Fruit fly (Drosophila melanogaster) whole organism, embryonic: Measurements from ENCODE around the gene CG14851.
A peak's percentile ranks its signal among the peaks of the same experiment; 100 is the strongest.

Experiments used
- Adf1 ChIP-seq: fragments of 200-800 bp; sonication (Bioruptor generic); IDR thresholded peaks from 2 replicates; pipeline ENCODE4 v1.3.6; 2022; ENCODE audit warnings: missing biosample characterization, missing genetic modification characterization
- Aef1 ChIP-seq: fragments of 200-800 bp; sonication (Bioruptor generic); IDR thresholded peaks from 3 replicates; pipeline ENCODE4 v1.3.6; 2022; ENCODE audit warnings: missing biosample characterization, missing genetic modification characterization
- Antp ChIP-seq: fragments of 200-800 bp; sonication (Bioruptor generic); optimal IDR thresholded peaks from 3 replicates; lab custom pipeline; 2016; ENCODE audit warnings: missing biosample characterization, missing genetic modification characterization
- Atf3 ChIP-seq: fragments of 200-800 bp; sonication (Bioruptor generic); optimal IDR thresholded peaks from 3 replicates; lab custom pipeline; 2016; ENCODE audit warnings: missing biosample characterization, missing genetic modification characterization
- Awh ChIP-seq: fragments of 200-800 bp; sonication (Bioruptor generic); IDR thresholded peaks from 2 replicates; pipeline ENCODE4, ENCODE4 v1.3.6; 2022; ENCODE audit warnings: missing biosample characterization, missing genetic modification characterization
- Bgb ChIP-seq: fragments of 200-800 bp; sonication (Bioruptor generic); IDR thresholded peaks from 2 replicates; pipeline ENCODE4 v1.3.6; 2022; ENCODE audit warnings: missing biosample characterization, missing genetic modification characterization; ENCODE audit not compliant: partially characterized antibody
- CG10209 ChIP-seq: fragments of 200-800 bp; sonication (Bioruptor generic); optimal IDR thresholded peaks from 3 replicates; lab custom pipeline; 2017; ENCODE audit warnings: missing biosample characterization, mild to moderate bottlenecking, missing genetic modification characterization, missing genetic modification reagents
- CG10979 ChIP-seq: fragments of 200-800 bp; sonication (Bioruptor generic); optimal IDR thresholded peaks from 2 replicates; lab custom pipeline; 2018; ENCODE audit warnings: missing biosample characterization, mild to moderate bottlenecking, missing genetic modification characterization, moderate library complexity
- CG17328 ChIP-seq: fragments of 200-800 bp; sonication (Bioruptor generic); IDR thresholded peaks from 2 replicates; pipeline ENCODE4 v1.3.6; 2022; ENCODE audit warnings: missing biosample characterization, missing genetic modification characterization
- CG17829 ChIP-seq: fragments of 200-800 bp; optimal IDR thresholded peaks from 2 replicates; lab custom pipeline; 2019; ENCODE audit warnings: missing biosample characterization, mild to moderate bottlenecking, missing genetic modification characterization, moderate library complexity
- CG1792 ChIP-seq: fragments of 200-800 bp; sonication (Bioruptor generic); optimal IDR thresholded peaks from 2 replicates; lab custom pipeline; 2016; ENCODE audit warnings: missing biosample characterization, missing genetic modification characterization
- CG2116 ChIP-seq: fragments of 200-800 bp; sonication (Bioruptor generic); optimal IDR thresholded peaks from 3 replicates; lab custom pipeline; 2018; ENCODE audit warnings: missing biosample characterization, mild to moderate bottlenecking, missing genetic modification characterization
- CG2712 ChIP-seq: fragments of 200-800 bp; optimal IDR thresholded peaks from 3 replicates; lab custom pipeline; 2019; ENCODE audit warnings: missing biosample characterization, mild to moderate bottlenecking, missing genetic modification characterization, moderate library complexity
- CG3726 ChIP-seq: fragments of 200-800 bp; sonication (Bioruptor generic); IDR thresholded peaks from 3 replicates; pipeline ENCODE4, ENCODE4 v1.3.6; 2022; ENCODE audit warnings: missing biosample characterization, missing genetic modification characterization
- CG3838 ChIP-seq: fragments of 200-800 bp; sonication (Bioruptor generic); optimal IDR thresholded peaks from 3 replicates; lab custom pipeline; 2016; ENCODE audit warnings: missing biosample characterization, missing genetic modification characterization
- CG4282 ChIP-seq: fragments of 200-800 bp; sonication (Bioruptor generic); optimal IDR thresholded peaks from 2 replicates; lab custom pipeline; 2016; ENCODE audit warnings: missing biosample characterization, missing genetic modification characterization
- CG4360 ChIP-seq: fragments of 200-800 bp; sonication (Bioruptor generic); IDR thresholded peaks from 2 replicates; pipeline ENCODE4 v1.3.6; 2022; ENCODE audit warnings: missing biosample characterization, missing genetic modification characterization
- CG5245 ChIP-seq: fragments of 200-800 bp; sonication (Bioruptor generic); optimal IDR thresholded peaks from 3 replicates; lab custom pipeline; 2016; ENCODE audit warnings: missing biosample characterization, missing genetic modification characterization
- CG5953 ChIP-seq: fragments of 200-800 bp; sonication (Bioruptor generic); IDR thresholded peaks from 2 replicates; pipeline ENCODE4 v1.3.6; 2022; ENCODE audit warnings: missing biosample characterization, missing genetic modification characterization
- CG7963 ChIP-seq: fragments of 200-800 bp; sonication (Bioruptor generic); IDR thresholded peaks from 3 replicates; pipeline ENCODE4 v1.3.6; 2022; ENCODE audit warnings: missing biosample characterization, missing genetic modification characterization; ENCODE audit not compliant: partially characterized antibody
- CG8924 ChIP-seq: fragments of 200-800 bp; optimal IDR thresholded peaks from 3 replicates; lab custom pipeline; 2019; ENCODE audit warnings: missing biosample characterization, mild to moderate bottlenecking, missing genetic modification characterization, moderate library complexity
- CG9817 ChIP-seq: fragments of 200-800 bp; sonication (Bioruptor generic); optimal IDR thresholded peaks from 2 replicates; lab custom pipeline; 2018; ENCODE audit warnings: missing biosample characterization, mild to moderate bottlenecking, missing genetic modification characterization, moderate library complexity
- Dll ChIP-seq: fragments of 200-800 bp; sonication (Bioruptor generic); IDR thresholded peaks from 4 replicates; pipeline ENCODE4 v1.3.6; 2022; ENCODE audit warnings: missing biosample characterization, missing genetic modification characterization; ENCODE audit not compliant: partially characterized antibody
- Dp ChIP-seq: fragments of 200-800 bp; sonication (Bioruptor generic); optimal IDR thresholded peaks from 2 replicates; lab custom pipeline; 2018; ENCODE audit warnings: missing biosample characterization, mild to moderate bottlenecking, missing genetic modification characterization, moderate library complexity
- Drgx ChIP-seq: fragments of 200-800 bp; sonication (Bioruptor generic); IDR thresholded peaks from 2 replicates; pipeline ENCODE4 v1.3.6; 2022; ENCODE audit warnings: missing biosample characterization, missing genetic modification characterization
- H15 ChIP-seq: fragments of 200-800 bp; sonication (Bioruptor generic); IDR thresholded peaks from 3 replicates; pipeline ENCODE4 v1.3.6; 2022; ENCODE audit warnings: missing biosample characterization, missing genetic modification characterization
- HmgZ ChIP-seq: fragments of 200-800 bp; sonication (Bioruptor generic); optimal IDR thresholded peaks from 2 replicates; lab custom pipeline; 2018; ENCODE audit warnings: missing biosample characterization, mild to moderate bottlenecking, missing genetic modification characterization
- MBD-R2 ChIP-seq: fragments of 200-800 bp; sonication (Bioruptor generic); IDR thresholded peaks from 2 replicates; pipeline ENCODE4 v1.3.6; 2022; ENCODE audit warnings: missing biosample characterization, missing genetic modification characterization
- Optix ChIP-seq: fragments of 200-800 bp; sonication (Bioruptor generic); IDR thresholded peaks from 3 replicates; pipeline ENCODE4 v1.3.6; 2022; ENCODE audit warnings: missing biosample characterization, missing genetic modification characterization
- Side ChIP-seq: fragments of 200-800 bp; sonication (Bioruptor generic); optimal IDR thresholded peaks from 2 replicates; lab custom pipeline; 2016; ENCODE audit warnings: missing biosample characterization, missing genetic modification characterization
- Sry-δ ChIP-seq: fragments of 200-800 bp; sonication (Bioruptor generic); optimal IDR thresholded peaks from 2 replicates; lab custom pipeline; 2016; ENCODE audit warnings: missing biosample characterization, missing genetic modification characterization
- Vsx1 ChIP-seq: fragments of 200-800 bp; sonication (Bioruptor generic); optimal IDR thresholded peaks from 2 replicates; lab custom pipeline; 2017; ENCODE audit warnings: missing biosample characterization, mild to moderate bottlenecking, missing genetic modification characterization, missing genetic modification reagents
- crp ChIP-seq, 2 experiments: fragments of 200-800 bp; sonication (Bioruptor generic); optimal IDR thresholded peaks; 2 replicates in 1 of 2; 3 replicates in 1 of 2; lab custom pipeline; 2017; ENCODE audit warnings: missing biosample characterization in 2 of 2, missing genetic modification characterization in 2 of 2, mild to moderate bottlenecking in 1 of 2, moderate library complexity in 1 of 2
- da ChIP-seq: fragments of 200-800 bp; sonication (Bioruptor generic); optimal IDR thresholded peaks from 2 replicates; lab custom pipeline; 2016; ENCODE audit warnings: missing biosample characterization, missing genetic modification characterization
- disco-r ChIP-seq: fragments of 200-800 bp; sonication (Bioruptor generic); optimal IDR thresholded peaks from 2 replicates; lab custom pipeline; 2016; ENCODE audit warnings: missing biosample characterization, missing genetic modification characterization
- dpn ChIP-seq, 2 experiments: fragments of 200-800 bp; sonication (Bioruptor generic); optimal IDR thresholded peaks; 3 replicates each; lab custom pipeline; 2016; ENCODE audit warnings: missing biosample characterization in 2 of 2, missing genetic modification characterization in 2 of 2
- dysf ChIP-seq: fragments of 200-800 bp; sonication (Bioruptor generic); IDR thresholded peaks from 3 replicates; pipeline ENCODE4 v1.3.6; 2022; ENCODE audit warnings: missing biosample characterization, missing genetic modification characterization
- eve ChIP-seq, 2 experiments: fragments of >200 bp; optimal IDR thresholded peaks; 2 replicates each; lab custom pipeline; 2017; ENCODE audit warnings: missing biosample characterization in 2 of 2, missing genetic modification characterization in 2 of 2
- fd96Cb ChIP-seq: fragments of 200-800 bp; sonication (Bioruptor generic); optimal IDR thresholded peaks from 2 replicates; lab custom pipeline; 2018; ENCODE audit warnings: missing biosample characterization, mild to moderate bottlenecking, missing genetic modification characterization, moderate library complexity
- gro ChIP-seq: fragments of 200-800 bp; sonication (Bioruptor generic); optimal IDR thresholded peaks from 2 replicates; lab custom pipeline; 2016; ENCODE audit warnings: missing biosample characterization, missing genetic modification characterization
- jigr1 ChIP-seq: fragments of 200-800 bp; sonication (Bioruptor generic); IDR thresholded peaks from 3 replicates; pipeline ENCODE4 v1.3.6; 2022; ENCODE audit warnings: missing biosample characterization, missing genetic modification characterization
- luna ChIP-seq: fragments of 200-800 bp; sonication (Bioruptor generic); optimal IDR thresholded peaks from 2 replicates; lab custom pipeline; 2016; ENCODE audit warnings: missing biosample characterization, missing genetic modification characterization
- prd ChIP-seq, 3 experiments: fragments of >200 bp in 2 of 3; fragments of 200-800 bp in 1 of 3; sonication (Bioruptor generic) in 1 of 3; optimal IDR thresholded peaks in 2 of 3; IDR thresholded peaks in 1 of 3; 2 replicates in 2 of 3; 3 replicates in 1 of 3; pipeline versions ENCODE4 v1.3.6 to Lab custom; 2017 to 2022; ENCODE audit warnings: missing biosample characterization in 1 of 3, missing genetic modification characterization in 1 of 3
- ro ChIP-seq: fragments of 200-800 bp; sonication (Bioruptor generic); IDR thresholded peaks from 2 replicates; pipeline ENCODE4 v1.3.6; 2022; ENCODE audit warnings: missing biosample characterization, missing genetic modification characterization
- shn ChIP-seq: fragments of 200-800 bp; sonication (Bioruptor generic); optimal IDR thresholded peaks from 3 replicates; lab custom pipeline; 2016; ENCODE audit warnings: missing biosample characterization, missing genetic modification characterization
- ssp ChIP-seq: fragments of 200-800 bp; sonication (Bioruptor generic); IDR thresholded peaks from 2 replicates; pipeline ENCODE4 v1.3.6; 2022; ENCODE audit warnings: missing biosample characterization, missing genetic modification characterization
- stc ChIP-seq: fragments of 200-800 bp; sonication (Bioruptor generic); IDR thresholded peaks from 2 replicates; pipeline ENCODE4 v1.3.6; 2022; ENCODE audit warnings: missing biosample characterization, missing genetic modification characterization
- sug ChIP-seq: fragments of 200-800 bp; optimal IDR thresholded peaks from 2 replicates; lab custom pipeline; 2019; ENCODE audit warnings: missing biosample characterization, mild to moderate bottlenecking, missing genetic modification characterization, moderate library complexity
- tgo ChIP-seq: fragments of 200-800 bp; sonication (Bioruptor generic); IDR thresholded peaks from 3 replicates; pipeline ENCODE4 v1.3.6; 2022; ENCODE audit warnings: missing biosample characterization, missing genetic modification characterization
- usp ChIP-seq: fragments of >200 bp; optimal IDR thresholded peaks from 2 replicates; lab custom pipeline; 2017; ENCODE audit warnings: missing biosample characterization, missing genetic modification characterization
- wdn ChIP-seq: fragments of 200-800 bp; sonication (Bioruptor generic); IDR thresholded peaks from 2 replicates; pipeline ENCODE4 v1.3.6; 2022; ENCODE audit warnings: missing biosample characterization, missing genetic modification characterization
- zfh2 ChIP-seq: fragments of 200-800 bp; sonication (Bioruptor generic); optimal IDR thresholded peaks from 2 replicates; lab custom pipeline; 2016; ENCODE audit warnings: missing biosample characterization, missing genetic modification characterization

The CG14851 gene

DNA sequence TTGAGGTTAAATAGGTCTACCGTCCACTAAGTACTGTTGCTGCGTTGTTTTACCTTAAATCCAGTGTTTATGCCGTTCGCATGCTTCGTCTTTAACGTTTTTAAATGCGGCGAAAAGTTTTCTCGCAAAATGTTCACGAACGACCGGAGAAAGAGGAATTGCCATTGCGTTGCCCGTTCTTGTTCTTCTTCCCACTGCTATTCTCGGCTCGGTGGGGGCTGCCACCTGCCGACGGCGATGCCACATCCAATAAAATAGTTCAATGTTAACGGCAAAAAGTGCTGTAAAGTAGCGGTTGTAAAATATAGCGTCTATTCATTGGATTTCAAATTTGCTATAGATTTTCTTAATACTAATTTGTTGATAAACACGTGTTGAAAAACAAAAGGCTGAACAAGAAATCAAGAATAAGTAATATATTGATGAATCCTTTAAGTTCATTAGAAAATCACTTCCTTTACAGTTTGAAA lies 13.6 kb downstream of the CG14851 start, which contains the start of gene CG7987 (continued):
- TF ChIP-seq wdn (GFP tag; lab: Robert Waterston, UW) (no peak), HmgZ (tag; lab: Kevin White, UChicago) (peak; percentile 49), CG7963 (GFP tag; lab: Robert Waterston, UW) (no peak), Atf3 (GFP tag; lab: Kevin White, UChicago) (no peak), CG5953 (GFP tag; lab: Robert Waterston, UW) (no peak), CG1792 (GFP tag; lab: Kevin White, UChicago) (no peak), H15 (GFP tag; lab: Robert Waterston, UW) (no peak), tgo (GFP tag; lab: Robert Waterston, UW) (no peak), CG17829 (no peak), CG8924 (no peak), CG3726 (GFP tag; lab: Robert Waterston, UW) (no peak), dpn (GFP tag; optimal IDR thresholded peaks at IDR 0.05; lab: Kevin White, UChicago) (peak in 1 of 2 experiments; percentile 38), Sry-δ (GFP tag; lab: Kevin White, UChicago) (no peak), Dp (GFP tag; lab: Kevin White, UChicago) (peak; percentile 76), gro (GFP tag; lab: Kevin White, UChicago) (peak; percentile 12), Optix (no peak), CG9817 (peak; percentile 21), Antp (GFP tag; lab: Kevin White, UChicago) (peak; percentile 0), Drgx (GFP tag; lab: Robert Waterston, UW) (no peak), Dll (0 out of 4 replicates have a peak, but pooled peaks have one; percentile 32), CG2116 (GFP tag; lab: Kevin White, UChicago) (peak; percentile 29), Awh (GFP tag; lab: Robert Waterston, UW) (no peak), shn (GFP tag; lab: Kevin White, UChicago) (no peak), CG2712 (tag; lab: Kevin White, UChicago) (peak; percentile 27), zfh2 (GFP tag; lab: Kevin White, UChicago) (peak; percentile 40), CG4360 (GFP tag; lab: Robert Waterston, UW) (no peak), CG10209 (GFP tag; lab: Kevin White, UChicago) (no peak), crp (GFP tag; optimal IDR thresholded peaks at IDR 0.05; lab: Kevin White, UChicago) (no peak), prd (optimal IDR thresholded peaks at IDR 0.05; lab: Kevin White, UChicago) (no peak), prd (GFP tag; IDR thresholded peaks at IDR 0.05; lab: Robert Waterston, UW) (no peak), eve (GFP tag; optimal IDR thresholded peaks at IDR 0.05; lab: Kevin White, UChicago) (no peak), Bgb (GFP tag; lab: Robert Waterston, UW) (peak; percentile 46; the same call in 1 of the 2 replicates), MBD-R2 (GFP tag; lab: Robert Waterston, UW) (peak; percentile 25)

DNA sequence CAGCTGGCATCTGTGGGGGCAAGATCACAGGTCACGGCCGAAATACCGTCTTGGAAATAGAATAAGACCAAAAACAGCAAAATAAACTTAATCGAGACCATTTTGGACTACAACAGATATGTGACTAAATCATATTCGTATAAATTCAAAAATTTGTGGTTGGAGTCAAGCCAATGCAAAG lies 14.3 kb downstream of the CG14851 start, which contains the start of gene CG44094:
TSS of gene CG44094 (minus strand) at position 101 of the 181 bp plus-strand sequence.
- TF ChIP-seq luna (no peak), Vsx1 (GFP tag; lab: Kevin White, UChicago) (no peak), Aef1 (GFP tag; lab: Robert Waterston, UW) (no peak), CG3838 (no peak), CG5245 (GFP tag; lab: Kevin White, UChicago) (no peak), CG10979 (no peak), Side (GFP tag; lab: Kevin White, UChicago) (no peak), CG4282 (GFP tag; lab: Kevin White, UChicago) (no peak), CG17328 (GFP tag; lab: Robert Waterston, UW) (no peak), stc (GFP tag; lab: Robert Waterston, UW) (no peak), jigr1 (GFP tag; lab: Robert Waterston, UW) (no peak), dysf (GFP tag; lab: Robert Waterston, UW) (no peak), usp (GFP tag; lab: Kevin White, UChicago) (no peak), ssp (GFP tag; lab: Robert Waterston, UW) (no peak), sug (tag; lab: Kevin White, UChicago) (no peak), da (GFP tag; lab: Kevin White, UChicago) (no peak), disco-r (no peak), Adf1 (GFP tag; lab: Robert Waterston, UW) (no peak), ro (no peak), fd96Cb (tag; lab: Kevin White, UChicago) (no peak)
